Fruit fly (Drosophila melanogaster): ENCODE data around the gene CG13901.

CG13901 gene

DNA sequence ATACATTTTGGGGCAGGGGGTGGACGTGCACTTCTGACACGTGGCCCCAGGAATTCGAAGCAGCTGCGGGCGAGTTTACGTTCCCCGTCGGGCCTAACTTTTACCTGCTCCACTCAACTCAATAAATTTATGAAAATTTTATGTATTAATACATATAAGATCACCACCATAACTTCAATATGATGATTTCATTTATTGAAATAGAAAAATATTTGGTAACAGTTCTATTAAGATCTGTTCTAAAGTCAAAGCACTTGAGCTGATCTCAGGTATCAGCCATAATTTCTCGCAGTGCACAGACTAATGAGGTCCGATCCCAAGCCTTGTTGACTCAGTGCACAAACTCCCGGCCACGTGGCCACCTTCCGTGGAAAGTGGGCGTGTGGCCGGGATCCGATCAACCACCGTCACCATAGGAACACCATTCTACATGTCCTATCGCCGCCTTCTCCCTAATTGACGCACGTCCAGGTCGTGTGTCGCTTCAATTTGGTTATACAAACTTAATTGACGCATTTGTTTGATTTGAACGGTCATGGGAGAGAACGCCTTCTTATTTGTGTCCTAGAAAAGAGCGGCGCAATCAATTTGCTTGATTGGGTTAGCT, 27.5 kb downstream of the CG13901 start (continued):
- TF ChIP-seq caup (GFP tag; optimal IDR thresholded peaks at IDR 0.05; ENCODE audit: severe bottlenecking), result no peak
- no peak for TF ChIP-seq gsb (GFP tag; IDR thresholded peaks at IDR 0.05)
- peak; percentile 30 for TF ChIP-seq CG18599 (GFP tag; optimal IDR thresholded peaks at IDR 0.05)
- peak; percentile 20 for TF ChIP-seq CG11504 (tag; optimal IDR thresholded peaks at IDR 0.05)
- TF ChIP-seq CG12219 (GFP tag; optimal IDR thresholded peaks at IDR 0.05), result no peak
- TF ChIP-seq Xbp1 (GFP tag; optimal IDR thresholded peaks at IDR 0.05), result peak; percentile 12
- no peak for TF ChIP-seq CG3995 (GFP tag; optimal IDR thresholded peaks at IDR 0.05)
- TF ChIP-seq HLH54F (GFP tag; optimal IDR thresholded peaks at IDR 0.05), result no peak
- no peak for TF ChIP-seq CG13624 (GFP tag; optimal IDR thresholded peaks at IDR 0.05)
- no peak for TF ChIP-seq NC2α (GFP tag; optimal IDR thresholded peaks at IDR 0.05)
- TF ChIP-seq CG8290 (GFP tag; optimal IDR thresholded peaks at IDR 0.05), result no peak
- TF ChIP-seq CG8290 (tag; optimal IDR thresholded peaks at IDR 0.05), result no peak
- TF ChIP-seq C15 (GFP tag; IDR thresholded peaks at IDR 0.05), result no peak
- TF ChIP-seq CG9727 (GFP tag; optimal IDR thresholded peaks at IDR 0.05), result peak; percentile 18
- no peak for TF ChIP-seq CG12659 (GFP tag; optimal IDR thresholded peaks at IDR 0.05)
- no peak for TF ChIP-seq stc (GFP tag; IDR thresholded peaks at IDR 0.05)
- TF ChIP-seq CG2202 (tag; optimal IDR thresholded peaks at IDR 0.05), result peak; percentile 10
- no peak for TF ChIP-seq CG11560 (tag; IDR thresholded peaks at IDR 0.05)
- peak; percentile 3 for TF ChIP-seq sd (tag; optimal IDR thresholded peaks at IDR 0.05)
- no peak for TF ChIP-seq psq (GFP tag; optimal IDR thresholded peaks at IDR 0.05)
- TF ChIP-seq Tbp (GFP tag; optimal IDR thresholded peaks at IDR 0.05), result no peak
- TF ChIP-seq dm (GFP tag; optimal IDR thresholded peaks at IDR 0.05), result no peak
- TF ChIP-seq bowl (GFP tag; IDR thresholded peaks at IDR 0.05), result no peak
- no peak for TF ChIP-seq fd96Cb (tag; optimal IDR thresholded peaks at IDR 0.05)
- TF ChIP-seq kay (GFP tag; optimal IDR thresholded peaks at IDR 0.05), result no peak
- TF ChIP-seq emc (GFP tag; optimal IDR thresholded peaks at IDR 0.05), result no peak
- no peak for TF ChIP-seq CG10209 (GFP tag; optimal IDR thresholded peaks at IDR 0.05)
- TF ChIP-seq CG31388 (GFP tag; optimal IDR thresholded peaks at IDR 0.05), result no peak
- TF ChIP-seq CG10267 (tag; optimal IDR thresholded peaks at IDR 0.05), result peak; percentile 7
- no peak for TF ChIP-seq pho (GFP tag; optimal IDR thresholded peaks at IDR 0.05)
- TF ChIP-seq CkIIα-i1 (GFP tag; IDR thresholded peaks at IDR 0.05), result no peak
- TF ChIP-seq az2 (GFP tag; optimal IDR thresholded peaks at IDR 0.05), result peak; percentile 12
- TF ChIP-seq CG6813 (GFP tag; optimal IDR thresholded peaks at IDR 0.05), result no peak
- peak; percentile 2 for TF ChIP-seq dmrt99B (tag; optimal IDR thresholded peaks at IDR 0.05)
- TF ChIP-seq H15 (GFP tag; IDR thresholded peaks at IDR 0.05), result 0 out of 3 replicates have a peak, but pooled peaks have one; percentile 12
- no peak for TF ChIP-seq CG8924 (tag; optimal IDR thresholded peaks at IDR 0.05)
- TF ChIP-seq slbo (GFP tag; IDR thresholded peaks at IDR 0.05), result no peak
- peak; percentile 32 for TF ChIP-seq CG7839 (tag; optimal IDR thresholded peaks at IDR 0.05)
- no peak for TF ChIP-seq CG13775 (GFP tag; optimal IDR thresholded peaks at IDR 0.05)
- TF ChIP-seq CG17361 (GFP tag; IDR thresholded peaks at IDR 0.05), result peak; percentile 53; the same call in 1 of the 3 replicates
- peak; percentile 44 for TF ChIP-seq CG17829 (tag; optimal IDR thresholded peaks at IDR 0.05)
- TF ChIP-seq dimm (GFP tag; IDR thresholded peaks at IDR 0.05), result no peak
- TF ChIP-seq CG2712 (tag; optimal IDR thresholded peaks at IDR 0.05), result peak; percentile 29
- TF ChIP-seq z (GFP tag; IDR thresholded peaks at IDR 0.05), result no peak

Measured in whole organism, embryonic.